Worm (Caenorhabditis elegans) whole organism, L3 larva: Measurements from ENCODE around the gene csp-1.

Experiments used
- ceh-82 ChIP-seq: fragments of 150-350 bp; optimal IDR thresholded peaks from 2 replicates; lab custom pipeline; 2014; ENCODE audit warnings: missing biosample characterization, missing genetic modification characterization
- eor-1 ChIP-seq, 2 experiments: fragments of 150-350 bp; optimal IDR thresholded peaks; 2 replicates each; lab custom pipeline; 2014 to 2018; ENCODE audit warnings: missing biosample characterization in 2 of 2, missing genetic modification characterization in 2 of 2
- pha-4 ChIP-seq: fragments of 150-350 bp; optimal IDR thresholded peaks from 2 replicates; lab custom pipeline; 2014; ENCODE audit warnings: missing biosample characterization, missing genetic modification reagents, missing genetic modification characterization
- skn-1 ChIP-seq: fragments of 150-350 bp; optimal IDR thresholded peaks from 2 replicates; lab custom pipeline; 2014; ENCODE audit warnings: missing biosample characterization, missing genetic modification characterization
- unc-62 ChIP-seq: fragments of 150-350 bp; sonication (generic microtip); optimal IDR thresholded peaks from 4 replicates; lab custom pipeline; 2014; ENCODE audit warnings: missing biosample characterization, missing genetic modification reagents, missing genetic modification characterization
- zag-1 ChIP-seq: fragments of 150-350 bp; optimal IDR thresholded peaks from 2 replicates; lab custom pipeline; 2014; ENCODE audit warnings: missing biosample characterization, missing genetic modification characterization

DNA sequence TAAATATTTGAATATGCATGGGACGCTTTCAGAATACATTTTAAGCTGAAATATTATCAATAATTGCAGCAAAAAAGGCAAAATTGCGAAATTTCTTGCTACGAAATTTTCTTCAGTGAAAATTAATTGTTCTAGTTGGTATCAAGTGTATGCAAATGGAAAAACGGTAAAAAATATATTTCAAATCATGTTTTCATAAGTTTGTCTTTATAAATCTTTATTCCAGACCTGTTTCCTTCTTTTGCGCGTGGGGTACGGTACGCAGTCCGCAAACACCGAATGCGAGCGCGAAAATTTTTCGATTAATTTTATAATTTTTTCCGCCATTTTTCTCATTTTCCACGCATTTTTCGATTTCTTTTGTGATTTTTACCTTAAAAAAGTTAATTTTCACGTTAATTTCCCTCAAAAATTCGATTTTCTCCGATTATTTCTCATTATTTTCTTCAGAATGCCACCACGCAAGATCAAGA lies 4.5 kb upstream of the csp-1 start, which contains the start of the genes fbxc-23 and csc-1:
- TF ChIP-seq zag-1 (no peak), pha-4 (tag; lab: Kevin White, UChicago) (peak; percentile 64), eor-1 (tag; optimal IDR thresholded peaks at IDR 0.05; lab: Kevin White, UChicago) (no peak), unc-62 (no peak), ceh-82 (no peak), skn-1 (no peak)
